Fruit fly (Drosophila melanogaster): Measurements from ENCODE around the gene Rtc1.

Gene Rtc1

DNA sequence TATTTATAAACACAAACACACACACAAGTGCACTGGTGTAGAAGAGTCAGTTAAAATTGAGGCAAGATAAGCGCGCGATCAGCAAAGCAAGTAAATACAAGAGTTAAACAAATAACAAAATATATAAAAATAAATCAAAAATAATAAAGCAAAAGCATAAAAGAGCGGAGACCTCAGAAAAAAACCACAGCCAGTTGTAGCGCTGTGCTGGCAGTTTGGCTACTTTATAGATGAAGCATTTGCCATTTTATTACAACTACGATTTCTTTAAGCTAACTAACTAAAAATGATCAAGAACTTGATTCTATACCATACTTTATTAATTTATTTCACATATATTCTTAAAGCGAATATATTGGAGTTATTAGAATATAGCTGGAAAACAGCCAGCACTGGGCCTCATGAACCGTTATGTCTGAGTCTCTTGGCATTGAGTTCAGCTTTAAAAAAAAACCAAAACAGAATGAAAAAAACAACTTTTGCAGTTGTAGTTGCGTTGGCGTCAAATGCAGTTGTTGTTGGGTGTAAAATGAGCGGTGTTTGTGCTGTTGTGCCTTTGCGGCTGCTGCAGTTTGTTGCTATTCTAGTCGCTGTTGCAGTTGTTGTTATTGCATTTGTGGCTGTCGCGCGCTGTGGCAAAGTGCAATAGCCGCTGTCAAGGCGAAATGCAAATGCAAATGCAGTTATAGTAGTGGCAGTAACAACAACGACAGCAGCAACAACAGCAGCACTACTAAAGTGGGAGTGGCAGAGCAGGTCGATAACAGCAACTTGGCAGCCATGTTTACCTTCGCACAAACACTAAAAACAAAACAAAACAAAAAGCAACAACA is 9.1 kb upstream of the Rtc1 start:
- TF ChIP-seq Pif1A (GFP tag; optimal IDR thresholded peaks at IDR 0.05) (peak; percentile 67), CG32121 (GFP tag; IDR thresholded peaks at IDR 0.05) (peak; percentile 66), CG9948 (tag; optimal IDR thresholded peaks at IDR 0.05) (peak; percentile 30), CG14655 (GFP tag; optimal IDR thresholded peaks at IDR 0.05) (peak; percentile 81), CG34367 (tag; optimal IDR thresholded peaks at IDR 0.05) (peak; percentile 33), CG15710 (tag; optimal IDR thresholded peaks at IDR 0.05) (peak; percentile 51), gl (tag; optimal IDR thresholded peaks at IDR 0.05) (no peak), fd96Ca (GFP tag; IDR thresholded peaks at IDR 0.05) (no peak; the same call in 1 of the 3 replicates), CG8301 (tag; optimal IDR thresholded peaks at IDR 0.05) (peak; percentile 61), CG17806 (tag; optimal IDR thresholded peaks at IDR 0.05) (peak; percentile 42), rn (GFP tag; IDR thresholded peaks at IDR 0.05) (no peak), Snoo (tag; optimal IDR thresholded peaks at IDR 0.05) (no peak), CG13204 (GFP tag; optimal IDR thresholded peaks at IDR 0.05) (no peak), CG4496 (GFP tag; IDR thresholded peaks at IDR 0.05) (peak; percentile 68), EcR (GFP tag; optimal IDR thresholded peaks at IDR 0.05) (peak; percentile 91), D1 (tag; optimal IDR thresholded peaks at IDR 0.05) (no peak), Ets98B (GFP tag; IDR thresholded peaks at IDR 0.05) (peak; percentile 22), CG10348 (GFP tag; IDR thresholded peaks at IDR 0.05) (no peak), Pif1B (GFP tag; optimal IDR thresholded peaks at IDR 0.05) (peak; percentile 58), CG12605 (GFP tag; IDR thresholded peaks at IDR 0.05) (peak; percentile 20; the same call in 1 of the 2 replicates), CG8159 (tag; optimal IDR thresholded peaks at IDR 0.05) (no peak)

DNA sequence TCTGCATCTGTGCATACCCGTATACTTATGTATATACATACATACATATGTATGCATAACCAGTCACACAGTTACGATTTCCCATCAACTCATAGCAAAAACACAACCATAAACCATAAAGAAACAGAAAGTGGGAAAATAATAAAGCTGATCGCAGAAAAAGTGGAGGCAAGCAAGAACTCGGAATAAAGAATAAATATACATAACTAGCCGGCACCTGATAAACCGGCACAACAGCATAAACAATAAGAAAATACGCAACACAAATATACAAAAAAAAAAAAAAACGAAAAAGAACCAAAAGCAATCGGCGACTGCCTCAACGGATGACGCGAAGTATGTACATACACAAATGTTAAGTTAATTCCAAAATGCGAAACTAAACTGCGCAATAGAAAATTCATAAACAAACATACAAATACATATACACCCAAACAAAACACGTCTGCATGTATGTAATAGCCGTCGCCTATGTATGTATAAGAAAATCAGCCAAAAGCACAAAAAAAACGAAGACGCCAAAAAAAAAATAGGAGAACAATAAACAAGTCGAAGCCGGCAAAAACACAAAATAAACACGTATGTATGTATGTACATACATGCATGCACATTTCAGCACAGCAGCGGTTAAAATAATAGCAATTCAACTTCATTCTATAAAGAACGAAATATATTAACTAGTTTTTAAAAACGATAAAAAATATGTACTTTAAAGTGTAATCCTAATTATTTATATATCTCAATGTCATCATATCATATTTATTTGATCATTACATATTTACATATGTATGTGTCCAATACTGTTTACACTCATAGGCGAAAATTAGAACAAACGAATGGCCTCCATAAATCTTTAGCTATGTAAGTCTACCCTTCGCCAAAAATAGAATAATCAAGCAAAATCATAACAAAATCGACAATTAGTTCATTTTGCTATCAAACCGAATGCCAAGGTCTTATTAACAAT is 7.8 kb upstream of the Rtc1 start:
- TF ChIP-seq gl (tag; optimal IDR thresholded peaks at IDR 0.05), result no peak
- no peak for TF ChIP-seq Pif1B (GFP tag; optimal IDR thresholded peaks at IDR 0.05)
- peak; percentile 29 for TF ChIP-seq D1 (tag; optimal IDR thresholded peaks at IDR 0.05)
- peak; percentile 29 for TF ChIP-seq CG8159 (tag; optimal IDR thresholded peaks at IDR 0.05)
- TF ChIP-seq Ets98B (GFP tag; IDR thresholded peaks at IDR 0.05), result peak; percentile 52; the same call in 1 of the 2 replicates
- peak; percentile 58 for TF ChIP-seq CG4496 (GFP tag; IDR thresholded peaks at IDR 0.05)
- peak; percentile 40; the same call in 1 of the 2 replicates for TF ChIP-seq CG12605 (GFP tag; IDR thresholded peaks at IDR 0.05)
- TF ChIP-seq fd96Ca (GFP tag; IDR thresholded peaks at IDR 0.05), result peak; percentile 68
- TF ChIP-seq CG10348 (GFP tag; IDR thresholded peaks at IDR 0.05), result no peak
- TF ChIP-seq Pif1A (GFP tag; optimal IDR thresholded peaks at IDR 0.05), result peak; percentile 36
- TF ChIP-seq CG32121 (GFP tag; IDR thresholded peaks at IDR 0.05), result peak; percentile 44
- TF ChIP-seq CG15710 (tag; optimal IDR thresholded peaks at IDR 0.05), result peak; percentile 34
- no peak for TF ChIP-seq EcR (GFP tag; optimal IDR thresholded peaks at IDR 0.05)
- no peak for TF ChIP-seq CG9948 (tag; optimal IDR thresholded peaks at IDR 0.05)
- TF ChIP-seq CG8301 (tag; optimal IDR thresholded peaks at IDR 0.05), result peak; percentile 51
- no peak for TF ChIP-seq rn (GFP tag; IDR thresholded peaks at IDR 0.05)
- no peak for TF ChIP-seq CG34367 (tag; optimal IDR thresholded peaks at IDR 0.05)
- no peak for TF ChIP-seq CG17806 (tag; optimal IDR thresholded peaks at IDR 0.05)
- peak; percentile 54 for TF ChIP-seq CG14655 (GFP tag; optimal IDR thresholded peaks at IDR 0.05)
- peak; percentile 1 for TF ChIP-seq Snoo (tag; optimal IDR thresholded peaks at IDR 0.05)
- no peak for TF ChIP-seq CG13204 (GFP tag; optimal IDR thresholded peaks at IDR 0.05)

DNA sequence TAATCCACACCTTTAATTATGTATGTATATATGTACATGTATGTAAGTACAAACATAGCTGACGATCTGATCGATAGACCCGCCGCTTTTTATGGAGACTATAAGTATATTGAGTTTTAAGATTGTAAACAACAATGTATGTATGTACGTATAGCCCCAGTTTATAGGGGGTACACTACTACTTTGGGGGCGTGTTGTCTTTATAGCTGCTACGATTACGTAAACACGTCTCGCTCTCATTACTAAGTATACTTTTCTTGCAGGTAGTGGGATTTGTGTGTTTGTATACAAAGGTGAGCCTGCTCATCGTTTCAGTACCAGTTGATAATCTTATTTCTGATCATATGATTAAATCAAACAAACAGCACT is 7.1 kb upstream of the Rtc1 start:
- 0 out of 2 replicates have a peak, but pooled peaks have one; percentile 18 for TF ChIP-seq Ets98B (GFP tag; IDR thresholded peaks at IDR 0.05)
- TF ChIP-seq CG14655 (GFP tag; optimal IDR thresholded peaks at IDR 0.05), result no peak

DNA sequence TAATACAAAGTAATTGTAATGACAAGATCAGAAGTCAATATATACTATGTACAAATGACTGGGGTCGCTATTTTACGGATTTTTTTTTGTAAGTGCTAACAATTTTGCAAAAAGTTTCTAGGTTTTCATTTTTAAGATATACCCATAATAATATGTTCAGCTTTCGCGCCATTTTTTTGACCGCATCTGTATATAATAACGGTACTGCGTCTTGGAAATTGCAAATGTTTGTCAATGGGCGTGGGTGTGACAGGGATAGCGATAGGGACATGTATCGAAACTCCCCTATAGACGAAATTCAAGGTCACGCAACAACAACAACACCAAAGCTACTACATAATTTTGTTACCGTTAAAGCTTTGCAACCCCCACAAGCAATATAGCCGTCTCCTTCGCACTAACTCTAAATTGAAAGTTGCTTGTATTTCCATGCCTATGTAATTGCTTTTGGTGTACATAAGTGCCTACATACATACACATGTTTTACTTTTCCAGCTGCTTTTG is 4.4 kb upstream of the Rtc1 start:
- no peak for TF ChIP-seq CG15710 (tag; optimal IDR thresholded peaks at IDR 0.05)

DNA sequence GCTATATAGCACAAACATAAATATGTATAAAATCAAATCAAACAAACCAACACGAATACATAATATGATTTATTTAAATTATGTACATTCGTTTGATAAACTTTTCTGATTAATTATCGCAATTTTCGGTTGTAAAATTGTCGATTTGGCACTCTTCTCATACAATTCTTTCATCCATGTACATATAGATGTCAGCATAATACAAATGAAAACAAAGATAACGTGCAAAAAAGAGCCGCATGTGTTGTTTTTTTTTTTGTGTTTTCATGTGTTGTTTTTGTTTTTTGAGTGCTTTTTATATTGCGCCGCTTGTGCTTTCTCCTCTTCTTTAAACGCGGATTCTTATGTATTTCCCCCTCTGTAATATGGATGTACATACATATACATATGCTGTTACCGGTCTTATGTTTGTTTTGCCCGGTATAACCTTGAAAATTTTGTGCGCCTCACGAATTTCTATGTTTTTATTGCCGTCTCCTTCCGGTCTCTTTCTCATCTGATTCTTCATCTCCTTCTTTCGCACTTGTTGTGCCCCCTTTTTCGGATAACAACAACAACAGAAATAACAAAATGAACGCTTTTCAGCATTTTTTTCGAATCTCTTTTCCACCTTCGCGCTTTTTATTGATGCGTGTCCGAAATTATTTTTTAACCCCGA is 3.7 kb upstream of the Rtc1 start:
- TF ChIP-seq EcR (GFP tag; optimal IDR thresholded peaks at IDR 0.05), result no peak
- no peak for TF ChIP-seq Pif1B (GFP tag; optimal IDR thresholded peaks at IDR 0.05)
- no peak for TF ChIP-seq fd96Ca (GFP tag; IDR thresholded peaks at IDR 0.05)
- no peak for TF ChIP-seq CG17806 (tag; optimal IDR thresholded peaks at IDR 0.05)
- TF ChIP-seq Pif1A (GFP tag; optimal IDR thresholded peaks at IDR 0.05), result peak; percentile 2

Data from whole organism, pupa.